Worm (Caenorhabditis elegans): Measurements from ENCODE around the gene ZK616.2.

ce11 chrIV:5411120-5411519, 13.5 kb downstream of the ZK616.2 start, which contains the start of gene ZK616.65:
- TF ChIP-seq skn-1 (tag; optimal IDR thresholded peaks at IDR 0.05) (no peak), ztf-4 (tag; optimal IDR thresholded peaks at IDR 0.05) (no peak), lsy-2 (tag; optimal IDR thresholded peaks at IDR 0.05) (no peak), fos-1 (tag; optimal IDR thresholded peaks at IDR 0.05) (no peak), jun-1 (tag; optimal IDR thresholded peaks at IDR 0.05) (no peak), tbx-2 (tag; optimal IDR thresholded peaks at IDR 0.05) (no peak), lin-15B (tag; optimal IDR thresholded peaks at IDR 0.05) (no peak), zag-1 (tag; optimal IDR thresholded peaks at IDR 0.05) (no peak), pag-3 (tag; optimal IDR thresholded peaks at IDR 0.05; ENCODE audit: borderline replicate concordance, insufficient read depth) (no peak), ceh-82 (tag; optimal IDR thresholded peaks at IDR 0.05) (no peak), efl-1 (optimal IDR thresholded peaks at IDR 0.05) (no peak), efl-1 (GFP tag; optimal IDR thresholded peaks at IDR 0.05 in 1 of 2) (no peak)

All from whole organism, L1 larva.